Fruit fly (Drosophila melanogaster) whole organism, prepupa: ENCODE results near the gene CG9953.
A peak's percentile ranks its signal among the peaks of the same experiment; 100 is the strongest.

Experiments used
- CG16779 ChIP-seq: fragments of 200-800 bp; sonication (Bioruptor generic); optimal IDR thresholded peaks from 3 replicates; lab custom pipeline; 2017; ENCODE audit warnings: missing biosample characterization, mild to moderate bottlenecking, missing genetic modification characterization
- CG4318 ChIP-seq: fragments of 200-800 bp; sonication (Bioruptor generic); optimal IDR thresholded peaks from 3 replicates; lab custom pipeline; 2017; ENCODE audit warnings: missing biosample characterization, mild to moderate bottlenecking, missing genetic modification characterization
- CG6792 ChIP-seq: fragments of 200-800 bp; sonication (Bioruptor generic); optimal IDR thresholded peaks from 3 replicates; lab custom pipeline; 2016; ENCODE audit warnings: missing biosample characterization, missing genetic modification characterization
- Hr39 ChIP-seq: fragments of 200-800 bp; sonication (Bioruptor generic); optimal IDR thresholded peaks from 2 replicates; lab custom pipeline; 2016; ENCODE audit warnings: missing biosample characterization, missing genetic modification characterization
- OdsH ChIP-seq: fragments of 200-800 bp; sonication (Bioruptor generic); optimal IDR thresholded peaks from 3 replicates; lab custom pipeline; 2016; ENCODE audit warnings: missing biosample characterization, missing genetic modification characterization
- acj6 ChIP-seq: fragments of 200-800 bp; sonication (Bioruptor generic); optimal IDR thresholded peaks from 3 replicates; lab custom pipeline; 2016; ENCODE audit warnings: missing biosample characterization, missing genetic modification characterization
- dac ChIP-seq: fragments of 200-800 bp; sonication (Bioruptor generic); optimal IDR thresholded peaks from 2 replicates; lab custom pipeline; 2017; ENCODE audit warnings: missing biosample characterization, mild to moderate bottlenecking, missing genetic modification characterization
- esn ChIP-seq: fragments of 200-800 bp; sonication (Bioruptor generic); optimal IDR thresholded peaks from 2 replicates; lab custom pipeline; 2016; ENCODE audit warnings: missing biosample characterization, mild to moderate bottlenecking, missing genetic modification characterization, moderate library complexity
- fd59A ChIP-seq: fragments of 200-800 bp; sonication (Bioruptor generic); optimal IDR thresholded peaks from 2 replicates; lab custom pipeline; 2017; ENCODE audit warnings: missing biosample characterization, mild to moderate bottlenecking, missing genetic modification characterization, missing genetic modification reagents
- fd85E ChIP-seq: fragments of 200-800 bp; sonication (Bioruptor generic); optimal IDR thresholded peaks from 3 replicates; lab custom pipeline; 2016; ENCODE audit warnings: missing biosample characterization, missing genetic modification characterization
- fkh ChIP-seq: fragments of 200-800 bp; sonication (Bioruptor generic); optimal IDR thresholded peaks from 3 replicates; lab custom pipeline; 2017; ENCODE audit warnings: missing biosample characterization, mild to moderate bottlenecking, missing genetic modification characterization, moderate library complexity
- lz ChIP-seq: fragments of 200-800 bp; sonication (Bioruptor generic); optimal IDR thresholded peaks from 3 replicates; lab custom pipeline; 2016; ENCODE audit warnings: missing biosample characterization, missing genetic modification characterization
- pdm3 ChIP-seq: fragments of 200-800 bp; sonication (Bioruptor generic); optimal IDR thresholded peaks from 3 replicates; lab custom pipeline; 2016; ENCODE audit warnings: missing biosample characterization, missing genetic modification characterization

- TF ChIP-seq CG6792 (GFP tag; lab: Kevin White, UChicago) = no peak
- TF ChIP-seq lz (GFP tag; lab: Kevin White, UChicago) = no peak
- no peak for TF ChIP-seq CG16779 (tag; lab: Kevin White, UChicago)
- TF ChIP-seq fd85E (GFP tag; lab: Kevin White, UChicago) = no peak
- TF ChIP-seq fkh (GFP tag; lab: Kevin White, UChicago) = no peak
- TF ChIP-seq esn = peak; percentile 9
- TF ChIP-seq CG4318 (GFP tag; lab: Kevin White, UChicago) = no peak
- no peak for TF ChIP-seq Hr39
- TF ChIP-seq OdsH (GFP tag; lab: Kevin White, UChicago) = peak; percentile 2
- no peak for TF ChIP-seq pdm3 (GFP tag; lab: Kevin White, UChicago)
- TF ChIP-seq dac (GFP tag; lab: Kevin White, UChicago) = no peak
- no peak for TF ChIP-seq fd59A
- TF ChIP-seq acj6 (GFP tag; lab: Kevin White, UChicago) = no peak
Observed at dm6 chr3L:7001855-7002254, 32.4 kb downstream of the CG9953 start.
